Worm (Caenorhabditis elegans) whole organism, young adult: ENCODE data around the gene fos-1.

Experiments used
- F22D6.2 ChIP-seq: sonication (generic microtip); optimal IDR thresholded peaks from 2 replicates; lab custom pipeline; 2016; ENCODE audit warnings: mild to moderate bottlenecking, missing genetic modification characterization, missing compliant biosample characterization
- K12H6.12 ChIP-seq: fragments of 200-800 bp; sonication (Bioruptor generic); optimal IDR thresholded peaks from 2 replicates; lab custom pipeline; 2018; ENCODE audit warnings: mild to moderate bottlenecking, missing genetic modification characterization, missing compliant biosample characterization
- Y67H2A.10 ChIP-seq: fragments of 200-800 bp; sonication (Bioruptor generic); conservative IDR thresholded peaks from 2 replicates; pipeline ENCODE4 v1.3.6; 2022; ENCODE audit warnings: missing genetic modification reagents, missing genetic modification characterization, missing compliant biosample characterization
- attf-6 ChIP-seq: fragments of 200-800 bp; sonication (Bioruptor generic); IDR thresholded peaks from 2 replicates; pipeline ENCODE4 v1.3.6; 2022; ENCODE audit warnings: missing genetic modification reagents, missing genetic modification characterization, missing compliant biosample characterization
- ceh-58 ChIP-seq: fragments of 200-800 bp; sonication (Bioruptor generic); IDR thresholded peaks from 2 replicates; pipeline ENCODE4 v1.3.6; 2022; ENCODE audit warnings: missing genetic modification characterization, missing compliant biosample characterization
- egrh-3 ChIP-seq: fragments of 200-800 bp; sonication (Bioruptor generic); IDR thresholded peaks from 2 replicates; pipeline ENCODE4 v1.3.6; 2022; ENCODE audit warnings: missing genetic modification reagents, missing genetic modification characterization, missing compliant biosample characterization
- nhr-27 ChIP-seq: fragments of 200-800 bp; sonication (Bioruptor generic); optimal IDR thresholded peaks from 2 replicates; lab custom pipeline; 2018; ENCODE audit warnings: mild to moderate bottlenecking, missing genetic modification characterization, moderate library complexity, missing compliant biosample characterization
- snpc-4 ChIP-seq, 5 experiments: fragments of 150-350 bp in 1 of 5; sonication (generic microtip) in 4 of 5; optimal IDR thresholded peaks; 2 replicates each; lab custom pipeline; 2014 to 2018; ENCODE audit warnings: missing genetic modification characterization in 5 of 5, missing biosample characterization in 3 of 5, antibody characterized with exemption in 2 of 5, mild to moderate bottlenecking in 2 of 5, missing compliant biosample characterization in 2 of 5, missing genotype in 2 of 5, moderate library complexity in 2 of 5, missing genetic modification reagents in 1 of 5
- tlf-1 ChIP-seq: fragments of 200-800 bp; sonication (Bioruptor generic); optimal IDR thresholded peaks from 2 replicates; lab custom pipeline; 2018; ENCODE audit warnings: mild to moderate bottlenecking, missing genetic modification characterization, missing compliant biosample characterization

ce11 chrV:6055289-6055688 is 51.9 kb downstream of the fos-1 start, which contains the start of gene srd-20:
- TF ChIP-seq F22D6.2 (tag; lab: Kevin White, UChicago) (no peak), ceh-58 (GFP tag; lab: Robert Waterston, UW) (no peak), egrh-3 (GFP tag; lab: Robert Waterston, UW) (no peak), nhr-27 (tag; lab: Kevin White, UChicago) (no peak), K12H6.12 (no peak), Y67H2A.10 (GFP tag; lab: Robert Waterston, UW) (no peak), tlf-1 (no peak), snpc-4 (GFP tag; optimal IDR thresholded peaks at IDR 0.05; lab: Kevin White, UChicago) (no peak), snpc-4 (tag; optimal IDR thresholded peaks at IDR 0.05; lab: Kevin White, UChicago) (no peak), attf-6 (GFP tag; lab: Robert Waterston, UW) (no peak)
